Fruit fly (Drosophila melanogaster) whole organism, embryonic: ENCODE measurements around the gene Ada1-1.
A peak's percentile ranks its signal among the peaks of the same experiment; 100 is the strongest.

ENCODE experiments used
- Atf6 ChIP-seq: fragments of 200-800 bp; sonication (Bioruptor generic); IDR thresholded peaks from 2 replicates; pipeline ENCODE4 v1.3.6; 2022; ENCODE audit warnings: missing biosample characterization, missing genetic modification characterization
- Awh ChIP-seq: fragments of 200-800 bp; sonication (Bioruptor generic); IDR thresholded peaks from 2 replicates; pipeline ENCODE4, ENCODE4 v1.3.6; 2022; ENCODE audit warnings: missing biosample characterization, missing genetic modification characterization
- CG10209 ChIP-seq: fragments of 200-800 bp; sonication (Bioruptor generic); optimal IDR thresholded peaks from 3 replicates; lab custom pipeline; 2017; ENCODE audit warnings: missing biosample characterization, mild to moderate bottlenecking, missing genetic modification characterization, missing genetic modification reagents
- CG10274 ChIP-seq: fragments of 200-800 bp; sonication (Bioruptor generic); optimal IDR thresholded peaks from 3 replicates; lab custom pipeline; 2017; ENCODE audit warnings: missing biosample characterization, mild to moderate bottlenecking, missing genetic modification characterization
- CG10366 ChIP-seq: fragments of 200-800 bp; sonication (Bioruptor generic); IDR thresholded peaks from 2 replicates; pipeline ENCODE4 v1.3.6; 2022; ENCODE audit warnings: missing biosample characterization, missing genetic modification characterization
- CG10543 ChIP-seq: fragments of 200-800 bp; sonication (Bioruptor generic); optimal IDR thresholded peaks from 3 replicates; lab custom pipeline; 2017; ENCODE audit warnings: missing biosample characterization, mild to moderate bottlenecking, missing genetic modification characterization, moderate library complexity
- CG12219 ChIP-seq: fragments of 200-800 bp; sonication (Bioruptor generic); optimal IDR thresholded peaks from 3 replicates; lab custom pipeline; 2018; ENCODE audit warnings: missing biosample characterization, mild to moderate bottlenecking, missing genetic modification characterization
- CG1233 ChIP-seq: fragments of 200-800 bp; sonication (Bioruptor generic); optimal IDR thresholded peaks from 4 replicates; lab custom pipeline; 2018; ENCODE audit warnings: missing biosample characterization, mild to moderate bottlenecking, missing genetic modification characterization
- CG12391 ChIP-seq: fragments of 200-800 bp; sonication (Bioruptor generic); optimal IDR thresholded peaks from 3 replicates; lab custom pipeline; 2018; ENCODE audit warnings: missing biosample characterization, mild to moderate bottlenecking, missing genetic modification characterization, moderate library complexity
- CG15696 ChIP-seq: fragments of 200-800 bp; sonication (Bioruptor generic); optimal IDR thresholded peaks from 2 replicates; lab custom pipeline; 2019; ENCODE audit warnings: missing biosample characterization, mild to moderate bottlenecking, missing genetic modification characterization, moderate library complexity
- CG1603 ChIP-seq: fragments of 200-800 bp; sonication (Bioruptor generic); optimal IDR thresholded peaks from 2 replicates; lab custom pipeline; 2019; ENCODE audit warnings: missing biosample characterization, mild to moderate bottlenecking, missing genetic modification characterization, moderate library complexity
- CG1647 ChIP-seq: fragments of 200-800 bp; sonication (Bioruptor generic); optimal IDR thresholded peaks from 3 replicates; lab custom pipeline; 2016; ENCODE audit warnings: missing biosample characterization, missing genetic modification characterization
- CG16863 ChIP-seq: fragments of 200-800 bp; sonication (Bioruptor generic); optimal IDR thresholded peaks from 3 replicates; lab custom pipeline; 2016; ENCODE audit warnings: missing biosample characterization, missing genetic modification characterization
- CG17802 ChIP-seq: fragments of 200-800 bp; sonication (Bioruptor generic); optimal IDR thresholded peaks from 2 replicates; lab custom pipeline; 2018; ENCODE audit warnings: missing biosample characterization, mild to moderate bottlenecking, missing genetic modification characterization, moderate library complexity
- CG17829 ChIP-seq: fragments of 200-800 bp; optimal IDR thresholded peaks from 2 replicates; lab custom pipeline; 2019; ENCODE audit warnings: missing biosample characterization, mild to moderate bottlenecking, missing genetic modification characterization, moderate library complexity
- CG2116 ChIP-seq: fragments of 200-800 bp; sonication (Bioruptor generic); optimal IDR thresholded peaks from 3 replicates; lab custom pipeline; 2018; ENCODE audit warnings: missing biosample characterization, mild to moderate bottlenecking, missing genetic modification characterization
- CG2120 ChIP-seq: fragments of 200-800 bp; sonication (Bioruptor generic); optimal IDR thresholded peaks from 3 replicates; lab custom pipeline; 2016; ENCODE audit warnings: missing biosample characterization, missing genetic modification characterization
- CG32532 ChIP-seq: fragments of 200-800 bp; sonication (Bioruptor generic); IDR thresholded peaks from 2 replicates; pipeline ENCODE4 v1.3.6; 2022; ENCODE audit warnings: missing biosample characterization, missing genetic modification characterization
- CG3838 ChIP-seq: fragments of 200-800 bp; sonication (Bioruptor generic); optimal IDR thresholded peaks from 3 replicates; lab custom pipeline; 2016; ENCODE audit warnings: missing biosample characterization, missing genetic modification characterization
- CG3847 ChIP-seq: fragments of 200-800 bp; sonication (Bioruptor generic); IDR thresholded peaks from 2 replicates; pipeline ENCODE4 v1.3.6; 2022; ENCODE audit warnings: missing biosample characterization, missing genetic modification characterization
- CG4730 ChIP-seq: fragments of 200-800 bp; sonication (Bioruptor generic); IDR thresholded peaks from 2 replicates; pipeline ENCODE4 v1.3.6; 2022; ENCODE audit warnings: missing biosample characterization, missing genetic modification characterization
- CG6791 ChIP-seq: fragments of 200-800 bp; sonication (Bioruptor generic); IDR thresholded peaks from 3 replicates; pipeline ENCODE4 v1.3.6; 2022; ENCODE audit warnings: missing biosample characterization, missing genetic modification characterization; ENCODE audit not compliant: partially characterized antibody
- CG7271 ChIP-seq: fragments of 200-800 bp; sonication (Bioruptor generic); optimal IDR thresholded peaks from 2 replicates; lab custom pipeline; 2018; ENCODE audit warnings: missing biosample characterization, mild to moderate bottlenecking, missing genetic modification characterization, moderate library complexity
- CG7786 ChIP-seq: fragments of 200-800 bp; sonication (Bioruptor generic); optimal IDR thresholded peaks from 2 replicates; lab custom pipeline; 2016; ENCODE audit warnings: missing biosample characterization, missing genetic modification characterization
- CG8944 ChIP-seq: fragments of 200-800 bp; sonication (Bioruptor generic); optimal IDR thresholded peaks from 3 replicates; lab custom pipeline; 2016; ENCODE audit warnings: missing biosample characterization, missing genetic modification characterization
- CG9609 ChIP-seq: fragments of 200-800 bp; sonication (Bioruptor generic); optimal IDR thresholded peaks from 3 replicates; lab custom pipeline; 2016; ENCODE audit warnings: missing biosample characterization, missing genetic modification characterization
- Chrac-16 ChIP-seq: fragments of 200-800 bp; sonication (Bioruptor generic); optimal IDR thresholded peaks from 3 replicates; lab custom pipeline; 2016; ENCODE audit warnings: missing biosample characterization, missing genetic modification characterization
- D19A ChIP-seq: fragments of 200-800 bp; optimal IDR thresholded peaks from 3 replicates; lab custom pipeline; 2019; ENCODE audit warnings: missing biosample characterization, mild to moderate bottlenecking, missing genetic modification characterization, moderate library complexity
- Ets97D ChIP-seq: fragments of 200-800 bp; sonication (Bioruptor generic); optimal IDR thresholded peaks from 3 replicates; lab custom pipeline; 2016; ENCODE audit warnings: missing biosample characterization, missing genetic modification characterization
- HLH54F ChIP-seq: fragments of 200-800 bp; sonication (Bioruptor generic); optimal IDR thresholded peaks from 3 replicates; lab custom pipeline; 2016; ENCODE audit warnings: missing biosample characterization, missing genetic modification characterization
- Kr ChIP-seq: fragments of 200-800 bp; sonication (Bioruptor generic); optimal IDR thresholded peaks from 2 replicates; lab custom pipeline; 2017; ENCODE audit warnings: missing biosample characterization, mild to moderate bottlenecking, missing genetic modification characterization
- PHDP ChIP-seq: fragments of 200-800 bp; sonication (Bioruptor generic); optimal IDR thresholded peaks from 3 replicates; lab custom pipeline; 2018; ENCODE audit warnings: missing biosample characterization, mild to moderate bottlenecking, missing genetic modification characterization, moderate library complexity
- Rx ChIP-seq: fragments of 200-800 bp; sonication (Bioruptor generic); IDR thresholded peaks from 2 replicates; pipeline ENCODE4 v1.3.6; 2022; ENCODE audit warnings: missing biosample characterization, missing genetic modification characterization
- ase ChIP-seq: fragments of 200-800 bp; sonication (Bioruptor generic); IDR thresholded peaks from 3 replicates; pipeline ENCODE4 v1.3.6; 2022; ENCODE audit warnings: missing biosample characterization, missing genetic modification characterization
- btn ChIP-seq: fragments of 200-800 bp; sonication (Bioruptor generic); optimal IDR thresholded peaks from 2 replicates; lab custom pipeline; 2016; ENCODE audit warnings: missing biosample characterization, missing genetic modification characterization
- crol ChIP-seq: fragments of 200-800 bp; sonication (Bioruptor generic); IDR thresholded peaks from 2 replicates; pipeline ENCODE4 v1.3.6; 2022; ENCODE audit warnings: missing biosample characterization, missing genetic modification characterization
- gcm2 ChIP-seq: fragments of 200-800 bp; sonication (Bioruptor generic); optimal IDR thresholded peaks from 2 replicates; lab custom pipeline; 2016; ENCODE audit warnings: missing biosample characterization, missing genetic modification characterization
- grau ChIP-seq: fragments of 200-800 bp; optimal IDR thresholded peaks from 3 replicates; lab custom pipeline; 2019; ENCODE audit warnings: missing biosample characterization, mild to moderate bottlenecking, missing genetic modification characterization, moderate library complexity
- hbn ChIP-seq: fragments of 200-800 bp; sonication (Bioruptor generic); IDR thresholded peaks from 2 replicates; pipeline ENCODE4 v1.3.6; 2022; ENCODE audit warnings: missing biosample characterization, missing genetic modification characterization; ENCODE audit not compliant: partially characterized antibody
- lov ChIP-seq, 2 experiments: fragments of 200-800 bp in 1 of 2; fragments of >200 bp in 1 of 2; sonication (Bioruptor generic) in 1 of 2; IDR thresholded peaks in 1 of 2; optimal IDR thresholded peaks in 1 of 2; 2 replicates in 1 of 2; 3 replicates in 1 of 2; pipeline versions ENCODE4 v1.3.6 to Lab custom; 2017 to 2022; ENCODE audit warnings: missing biosample characterization in 1 of 2, missing genetic modification characterization in 1 of 2
- odd ChIP-seq: fragments of 200-800 bp; sonication (Bioruptor generic); optimal IDR thresholded peaks from 2 replicates; lab custom pipeline; 2017; ENCODE audit warnings: missing biosample characterization, mild to moderate bottlenecking, missing genetic modification characterization
- pnt ChIP-seq: fragments of 200-800 bp; sonication (Bioruptor generic); optimal IDR thresholded peaks from 3 replicates; lab custom pipeline; 2016; ENCODE audit warnings: missing biosample characterization, missing genetic modification characterization
- prd ChIP-seq, 3 experiments: fragments of >200 bp in 2 of 3; fragments of 200-800 bp in 1 of 3; sonication (Bioruptor generic) in 1 of 3; optimal IDR thresholded peaks in 2 of 3; IDR thresholded peaks in 1 of 3; 2 replicates in 2 of 3; 3 replicates in 1 of 3; pipeline versions ENCODE4 v1.3.6 to Lab custom; 2017 to 2022; ENCODE audit warnings: missing biosample characterization in 1 of 3, missing genetic modification characterization in 1 of 3
- slp2 ChIP-seq: fragments of 200-800 bp; sonication (Bioruptor generic); optimal IDR thresholded peaks from 2 replicates; lab custom pipeline; 2016; ENCODE audit warnings: missing biosample characterization, missing genetic modification characterization
- ssp ChIP-seq: fragments of 200-800 bp; sonication (Bioruptor generic); IDR thresholded peaks from 2 replicates; pipeline ENCODE4 v1.3.6; 2022; ENCODE audit warnings: missing biosample characterization, missing genetic modification characterization
- sug ChIP-seq: fragments of 200-800 bp; optimal IDR thresholded peaks from 2 replicates; lab custom pipeline; 2019; ENCODE audit warnings: missing biosample characterization, mild to moderate bottlenecking, missing genetic modification characterization, moderate library complexity

Ada1-1 gene

DNA sequence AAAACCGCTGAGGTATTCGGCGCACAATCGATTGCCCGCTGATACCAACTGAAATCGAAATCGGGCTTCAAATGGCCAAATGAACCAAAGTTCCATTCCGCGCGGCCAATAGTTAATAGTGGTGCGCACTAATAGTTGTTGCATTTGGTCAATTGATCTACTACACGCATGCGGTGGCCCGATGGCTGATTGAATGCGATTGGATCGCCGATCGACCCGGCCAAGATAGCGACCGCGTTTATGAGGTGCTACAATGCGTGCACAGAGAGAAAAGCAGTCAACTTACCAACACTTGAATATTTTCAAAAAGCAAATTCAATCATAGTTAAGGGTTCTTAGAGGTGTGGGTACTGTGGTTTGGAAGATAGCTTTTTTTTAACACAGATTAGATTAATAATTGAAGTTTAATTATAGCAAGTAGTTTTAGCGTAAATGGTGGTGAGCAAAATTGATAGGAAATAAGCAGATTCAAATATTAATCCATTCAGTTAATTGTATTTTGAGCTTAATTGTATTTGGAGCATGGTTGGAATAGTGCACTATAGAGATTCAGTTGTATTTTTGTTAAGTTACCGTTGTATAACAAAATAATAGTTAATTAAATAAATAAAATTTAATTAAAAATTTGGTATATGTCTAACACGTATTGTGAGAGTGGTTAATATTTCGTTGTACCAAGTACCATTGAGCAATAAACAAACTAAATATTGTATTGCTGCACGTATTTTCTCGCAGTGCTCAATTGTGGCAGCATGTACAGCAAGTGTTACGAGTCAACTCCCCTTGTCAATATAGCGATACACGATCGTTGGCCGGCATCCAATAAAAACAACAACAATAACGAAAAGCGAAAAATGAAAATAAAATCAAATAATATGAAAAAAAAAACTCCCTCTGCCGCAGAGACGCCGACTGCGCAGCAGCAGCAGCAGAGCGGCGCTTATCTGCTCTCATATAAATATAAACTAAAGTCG, 30.1 kb downstream of the Ada1-1 start (continued):
- TF ChIP-seq CG3838 (GFP tag; lab: Kevin White, UChicago) (no peak), CG32532 (GFP tag; lab: Robert Waterston, UW) (peak; percentile 53), odd (GFP tag; lab: Kevin White, UChicago) (peak; percentile 53), PHDP (tag; lab: Kevin White, UChicago) (peak; percentile 52), CG10543 (GFP tag; lab: Kevin White, UChicago) (peak; percentile 3), CG10209 (GFP tag; lab: Kevin White, UChicago) (peak; percentile 70), grau (tag; lab: Kevin White, UChicago) (peak; percentile 70), CG7271 (no peak), lov (optimal IDR thresholded peaks at IDR 0.05; lab: Kevin White, UChicago) (no peak), lov (GFP tag; IDR thresholded peaks at IDR 0.05; lab: Robert Waterston, UW) (0 out of 3 replicates have a peak, but pooled peaks have one; percentile 14), btn (GFP tag; lab: Kevin White, UChicago) (peak; percentile 13), ase (GFP tag; lab: Robert Waterston, UW) (peak; percentile 29; the same call in 1 of the 3 replicates), prd (optimal IDR thresholded peaks at IDR 0.05; lab: Kevin White, UChicago) (no peak), prd (GFP tag; IDR thresholded peaks at IDR 0.05; lab: Robert Waterston, UW) (peak; percentile 71), CG10274 (GFP tag; lab: Kevin White, UChicago) (no peak), CG17802 (tag; lab: Kevin White, UChicago) (peak; percentile 0), CG16863 (GFP tag; lab: Kevin White, UChicago) (peak; percentile 15), sug (tag; lab: Kevin White, UChicago) (peak; percentile 11), CG1603 (tag; lab: Kevin White, UChicago) (peak; percentile 74), CG15696 (tag; lab: Kevin White, UChicago) (no peak), CG3847 (GFP tag; lab: Robert Waterston, UW) (no peak; the same call in 1 of the 2 replicates), Chrac-16 (GFP tag; lab: Kevin White, UChicago) (peak; percentile 56), CG12391 (tag; lab: Kevin White, UChicago) (peak; percentile 69), gcm2 (peak; percentile 47), CG1233 (GFP tag; lab: Kevin White, UChicago) (peak; percentile 54), crol (GFP tag; lab: Robert Waterston, UW) (peak; percentile 31; the same call in 1 of the 2 replicates), CG1647 (GFP tag; lab: Kevin White, UChicago) (no peak), Rx (peak; percentile 33; the same call in 1 of the 2 replicates), Kr (GFP tag; lab: Kevin White, UChicago) (no peak), Awh (GFP tag; lab: Robert Waterston, UW) (peak; percentile 52), CG10366 (GFP tag; lab: Robert Waterston, UW) (peak; percentile 25; the same call in 1 of the 2 replicates), CG2116 (GFP tag; lab: Kevin White, UChicago) (peak; percentile 30), CG17829 (tag; lab: Kevin White, UChicago) (peak; percentile 63), CG9609 (GFP tag; lab: Kevin White, UChicago) (peak; percentile 22), D19A (peak; percentile 36), Ets97D (GFP tag; lab: Kevin White, UChicago) (no peak), CG8944 (GFP tag; lab: Kevin White, UChicago) (peak; percentile 37), ssp (GFP tag; lab: Robert Waterston, UW) (no peak), pnt (GFP tag; lab: Kevin White, UChicago) (peak; percentile 15), hbn (GFP tag; lab: Robert Waterston, UW) (no peak), HLH54F (GFP tag; lab: Kevin White, UChicago) (peak; percentile 18), Atf6 (0 out of 2 replicates have a peak, but pooled peaks have one; percentile 7), CG4730 (peak; percentile 51), CG7786 (GFP tag; lab: Kevin White, UChicago) (peak; percentile 32), slp2 (no peak), CG6791 (GFP tag; lab: Robert Waterston, UW) (peak; percentile 9; the same call in 1 of the 3 replicates), CG12219 (GFP tag; lab: Kevin White, UChicago) (no peak), CG2120 (peak; percentile 33)
